Worm (Caenorhabditis elegans): Measurements from ENCODE around the gene B0524.5.
A peak's percentile ranks its signal among the peaks of the same experiment; 100 is the strongest.

The B0524.5 gene

DNA sequence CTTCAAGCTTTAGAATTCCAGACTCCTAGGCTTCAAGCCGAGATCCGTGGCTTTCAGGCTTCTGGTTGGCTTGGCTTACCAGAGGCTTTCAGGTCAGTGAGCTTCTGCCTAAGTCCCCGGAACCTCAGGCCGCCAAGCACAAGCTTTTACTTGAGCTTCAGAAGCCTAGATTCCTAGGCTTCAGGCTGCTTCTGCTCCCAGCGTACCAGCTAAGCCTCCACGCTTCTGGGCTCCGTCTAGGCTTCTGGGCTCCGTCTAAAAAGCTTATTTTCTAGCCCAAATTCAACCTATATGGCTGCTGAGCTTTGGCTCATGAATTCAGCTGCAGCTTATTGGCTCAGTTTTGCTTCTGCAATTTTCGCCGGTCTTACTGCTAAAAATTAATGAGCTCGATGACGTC lies 32.1 kb upstream of the B0524.5 start:
- TF ChIP-seq che-1 (tag; optimal IDR thresholded peaks at IDR 0.05) (no peak), gmeb-2 (tag; optimal IDR thresholded peaks at IDR 0.05) (no peak), elt-2 (tag; optimal IDR thresholded peaks at IDR 0.05) (no peak), pha-2 (tag; optimal IDR thresholded peaks at IDR 0.05) (no peak), T23F11.4 (GFP tag; optimal IDR thresholded peaks at IDR 0.05) (no peak), K02D7.2 (tag; optimal IDR thresholded peaks at IDR 0.05) (no peak), hlh-8 (tag; optimal IDR thresholded peaks at IDR 0.05) (no peak), ttx-3 (tag; optimal IDR thresholded peaks at IDR 0.05) (no peak), hlh-6 (tag; optimal IDR thresholded peaks at IDR 0.05) (no peak), C08G9.2 (tag; optimal IDR thresholded peaks at IDR 0.05) (no peak), pqm-1 (tag; optimal IDR thresholded peaks at IDR 0.05) (no peak), Y22D7AL.16 (tag; optimal IDR thresholded peaks at IDR 0.05) (no peak), zip-5 (tag; optimal IDR thresholded peaks at IDR 0.05) (no peak), ceh-14 (tag; optimal IDR thresholded peaks at IDR 0.05) (no peak), pha-4 (tag; optimal IDR thresholded peaks at IDR 0.05) (no peak), fkh-6 (tag; optimal IDR thresholded peaks at IDR 0.05) (no peak), pros-1 (tag; optimal IDR thresholded peaks at IDR 0.05) (no peak), eyg-1 (tag; optimal IDR thresholded peaks at IDR 0.05) (no peak), hlh-13 (GFP tag; optimal IDR thresholded peaks at IDR 0.05) (no peak), ets-4 (tag; optimal IDR thresholded peaks at IDR 0.05) (no peak)

DNA sequence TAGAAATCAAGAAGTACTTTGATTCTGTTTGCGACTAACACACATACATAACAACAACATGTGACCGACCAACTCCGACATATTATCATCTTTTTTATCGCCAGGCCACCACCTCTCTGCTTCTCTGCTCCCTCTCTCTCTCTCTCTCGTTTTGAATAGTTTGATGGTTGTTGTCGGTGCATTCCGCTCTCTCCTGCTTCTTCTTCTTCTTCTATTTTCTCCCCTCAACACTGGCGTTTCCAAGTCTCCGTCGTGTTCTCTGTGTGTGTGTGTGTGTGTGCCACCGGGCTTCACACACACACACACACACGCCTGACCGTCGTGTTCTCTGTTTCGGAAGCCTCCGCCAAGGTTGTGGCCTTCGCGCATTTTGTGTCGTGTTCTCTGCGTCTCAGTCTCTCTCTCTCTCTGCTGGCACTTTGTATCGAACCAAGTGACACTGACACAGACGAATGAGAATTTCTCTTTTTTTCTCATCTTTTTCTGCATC lies 31.4 kb upstream of the B0524.5 start:
- TF ChIP-seq zip-5 (tag; optimal IDR thresholded peaks at IDR 0.05) (peak; percentile 23), npax-4 (tag; optimal IDR thresholded peaks at IDR 0.05) (no peak), ceh-22 (tag; optimal IDR thresholded peaks at IDR 0.05) (no peak), ceh-48 (tag; optimal IDR thresholded peaks at IDR 0.05) (no peak), tbx-2 (tag; optimal IDR thresholded peaks at IDR 0.05) (peak; percentile 97), fax-1 (tag; optimal IDR thresholded peaks at IDR 0.05) (peak; percentile 51), hlh-6 (tag; optimal IDR thresholded peaks at IDR 0.05) (no peak), ceh-19 (GFP tag; optimal IDR thresholded peaks at IDR 0.05) (peak; percentile 1), ref-2 (tag; optimal IDR thresholded peaks at IDR 0.05) (peak; percentile 94), hlh-15 (tag; optimal IDR thresholded peaks at IDR 0.05) (no peak), pag-3 (tag; optimal IDR thresholded peaks at IDR 0.05; ENCODE audit: borderline replicate concordance) (peak; percentile 54), ceh-9 (tag; optimal IDR thresholded peaks at IDR 0.05) (no peak), C08G9.2 (tag; optimal IDR thresholded peaks at IDR 0.05) (peak; percentile 66), ceh-31 (tag; optimal IDR thresholded peaks at IDR 0.05) (peak; percentile 87), nfya-1 (tag; optimal IDR thresholded peaks at IDR 0.05) (peak; percentile 96), tbx-7 (tag; optimal IDR thresholded peaks at IDR 0.05) (peak; percentile 41), ceh-2 (tag; optimal IDR thresholded peaks at IDR 0.05) (peak; percentile 55), ceh-14 (tag; optimal IDR thresholded peaks at IDR 0.05) (peak; percentile 66), ceh-6 (GFP tag; optimal IDR thresholded peaks at IDR 0.05) (no peak), ets-4 (tag; optimal IDR thresholded peaks at IDR 0.05) (peak; percentile 81), ceh-45 (GFP tag; IDR thresholded peaks at IDR 0.05) (no peak), rnt-1 (tag; optimal IDR thresholded peaks at IDR 0.05) (peak; percentile 98), ceh-18 (tag; optimal IDR thresholded peaks at IDR 0.05) (peak; percentile 98), che-1 (tag; optimal IDR thresholded peaks at IDR 0.05) (no peak), unc-42 (tag; optimal IDR thresholded peaks at IDR 0.05) (peak; percentile 64), unc-3 (GFP tag; conservative IDR thresholded peaks at IDR 0.05) (no peak), unc-3 (tag; optimal IDR thresholded peaks at IDR 0.05) (peak; percentile 72), madf-2 (tag; optimal IDR thresholded peaks at IDR 0.05) (peak; percentile 60), unc-55 (GFP tag; optimal IDR thresholded peaks at IDR 0.05) (peak; percentile 99), ceh-24 (tag; optimal IDR thresholded peaks at IDR 0.05) (no peak), gmeb-2 (tag; optimal IDR thresholded peaks at IDR 0.05) (no peak), mec-3 (tag; optimal IDR thresholded peaks at IDR 0.05; ENCODE audit: borderline replicate concordance) (no peak), pqm-1 (tag; optimal IDR thresholded peaks at IDR 0.05) (peak; percentile 65), elt-2 (tag; optimal IDR thresholded peaks at IDR 0.05) (peak; percentile 83), T23F11.4 (GFP tag; optimal IDR thresholded peaks at IDR 0.05) (no peak), C38D4.7 (GFP tag; optimal IDR thresholded peaks at IDR 0.05) (no peak), unc-86 (tag; optimal IDR thresholded peaks at IDR 0.05) (peak; percentile 64), syd-9 (tag; optimal IDR thresholded peaks at IDR 0.05) (peak; percentile 64), pat-9 (tag; optimal IDR thresholded peaks at IDR 0.05) (peak; percentile 44), ceh-30 (tag; optimal IDR thresholded peaks at IDR 0.05) (peak; percentile 78), hlh-8 (tag; optimal IDR thresholded peaks at IDR 0.05) (peak; percentile 73), odd-2 (tag; optimal IDR thresholded peaks at IDR 0.05) (no peak)

Measured in whole organism, late embryonic.